Worm (Caenorhabditis elegans) whole organism, young adult: ENCODE data around the gene try-5.

ENCODE experiments used
- C17E4.6 ChIP-seq: fragments of 200-800 bp; sonication (Bioruptor generic); IDR thresholded peaks from 2 replicates; pipeline ENCODE4 v1.3.6; 2022; ENCODE audit warnings: missing genetic modification reagents, missing genetic modification characterization, missing compliant biosample characterization
- F49E8.2 ChIP-seq: sonication (generic microtip); optimal IDR thresholded peaks from 3 replicates; lab custom pipeline; 2017; ENCODE audit warnings: missing genetic modification characterization, mild to moderate bottlenecking, missing compliant biosample characterization, antibody characterized with exemption, moderate library complexity; ENCODE audit not compliant: insufficient read depth
- die-1 ChIP-seq: sonication (generic microtip); optimal IDR thresholded peaks from 2 replicates; lab custom pipeline; 2016; ENCODE audit warnings: missing genotype, mild to moderate bottlenecking, missing genetic modification characterization, missing compliant biosample characterization
- let-607 ChIP-seq, 2 experiments: fragments of 200-800 bp in 1 of 2; sonication (Bioruptor generic) in 1 of 2; sonication (generic microtip) in 1 of 2; optimal IDR thresholded peaks; 2 replicates each; lab custom pipeline; 2016 to 2018; ENCODE audit warnings: mild to moderate bottlenecking in 2 of 2, missing compliant biosample characterization in 2 of 2, missing genetic modification characterization in 2 of 2, moderate library complexity in 2 of 2, missing genotype in 1 of 2
- snpc-1.3 ChIP-seq: sonication (generic microtip); optimal IDR thresholded peaks from 2 replicates; lab custom pipeline; 2017; ENCODE audit warnings: missing genetic modification characterization, mild to moderate bottlenecking, missing compliant biosample characterization, antibody characterized with exemption, moderate library complexity, missing genotype, missing genetic modification reagents; ENCODE audit not compliant: insufficient read depth
- ztf-26 ChIP-seq: sonication (generic microtip); optimal IDR thresholded peaks from 2 replicates; lab custom pipeline; 2017; ENCODE audit warnings: missing genetic modification characterization, missing compliant biosample characterization
- ztf-6 ChIP-seq: fragments of 200-800 bp; sonication (Bioruptor generic); IDR thresholded peaks from 2 replicates; pipeline ENCODE4 v1.3.6; 2022; ENCODE audit warnings: missing genetic modification reagents, missing genetic modification characterization, missing compliant biosample characterization

- TF ChIP-seq C17E4.6 = no peak
- TF ChIP-seq let-607 (tag; optimal IDR thresholded peaks at IDR 0.05; lab: Kevin White, UChicago) = no peak
- no peak for TF ChIP-seq snpc-1.3 (tag; lab: Kevin White, UChicago)
- TF ChIP-seq F49E8.2 (tag; lab: Kevin White, UChicago) = no peak
- TF ChIP-seq die-1 (tag; lab: Kevin White, UChicago) = no peak
- no peak for TF ChIP-seq ztf-6 (GFP tag; lab: Robert Waterston, UW)
- TF ChIP-seq ztf-26 (tag; lab: Kevin White, UChicago) = no peak
Measured at ce11 chrV:9384359-9384758, 37.5 kb downstream of the try-5 start.
